Worm (Caenorhabditis elegans) whole organism, young adult: ENCODE data around the gene cyp-14A4.

Source experiments
- C17E4.6 ChIP-seq: fragments of 200-800 bp; sonication (Bioruptor generic); IDR thresholded peaks from 2 replicates; pipeline ENCODE4 v1.3.6; 2022; ENCODE audit warnings: missing genetic modification reagents, missing genetic modification characterization, missing compliant biosample characterization
- D2030.7 ChIP-seq: fragments of 200-800 bp; sonication (Bioruptor generic); IDR thresholded peaks from 2 replicates; pipeline ENCODE4 v1.3.6; 2022; ENCODE audit warnings: missing genetic modification reagents, missing genetic modification characterization, missing compliant biosample characterization
- F23B12.7 ChIP-seq: sonication (generic microtip); optimal IDR thresholded peaks from 2 replicates; lab custom pipeline; 2017; ENCODE audit warnings: missing genetic modification characterization, mild to moderate bottlenecking, missing compliant biosample characterization, antibody characterized with exemption, moderate library complexity; ENCODE audit not compliant: insufficient read depth
- F33H1.4 ChIP-seq: fragments of 200-800 bp; sonication (Bioruptor generic); IDR thresholded peaks from 2 replicates; pipeline ENCODE4 v1.3.6; 2022; ENCODE audit warnings: missing genetic modification reagents, missing genetic modification characterization, missing compliant biosample characterization
- F37B4.10 ChIP-seq: fragments of 200-800 bp; sonication (Bioruptor generic); IDR thresholded peaks from 2 replicates; pipeline ENCODE4 v1.3.6; 2022; ENCODE audit warnings: missing genetic modification characterization, missing compliant biosample characterization
- F55B11.4 ChIP-seq: sonication (generic microtip); optimal IDR thresholded peaks from 2 replicates; lab custom pipeline; 2016; ENCODE audit warnings: missing compliant biosample characterization, missing genetic modification characterization, borderline replicate concordance; ENCODE audit not compliant: insufficient read depth
- F57A8.1 ChIP-seq: fragments of 200-800 bp; sonication (Bioruptor generic); optimal IDR thresholded peaks from 2 replicates; lab custom pipeline; 2018; ENCODE audit warnings: mild to moderate bottlenecking, missing genetic modification characterization, moderate library complexity, missing compliant biosample characterization
- F57C9.4 ChIP-seq: sonication (generic microtip); optimal IDR thresholded peaks from 2 replicates; lab custom pipeline; 2017; ENCODE audit warnings: mild to moderate bottlenecking, missing genetic modification characterization, missing compliant biosample characterization
- T26A5.8 ChIP-seq: sonication (generic microtip); optimal IDR thresholded peaks from 2 replicates; lab custom pipeline; 2016; ENCODE audit warnings: missing genetic modification characterization, missing compliant biosample characterization
- Y79H2A.3 ChIP-seq: fragments of 200-800 bp; sonication (Bioruptor generic); conservative IDR thresholded peaks from 2 replicates; pipeline ENCODE4 v1.3.6; 2022; ENCODE audit warnings: missing genetic modification reagents, missing genetic modification characterization, missing compliant biosample characterization
- aptf-2 ChIP-seq: fragments of 200-800 bp; sonication (Bioruptor generic); conservative IDR thresholded peaks from 2 replicates; pipeline ENCODE4 v1.3.6; 2022; ENCODE audit warnings: missing genetic modification reagents, missing genetic modification characterization, missing compliant biosample characterization
- aptf-3 ChIP-seq: fragments of 200-800 bp; sonication (Bioruptor generic); IDR thresholded peaks from 2 replicates; pipeline ENCODE4 v1.3.6; 2022; ENCODE audit warnings: missing genetic modification characterization, missing compliant biosample characterization
- attf-5 ChIP-seq: fragments of 200-800 bp; sonication (Bioruptor generic); optimal IDR thresholded peaks from 2 replicates; lab custom pipeline; 2018; ENCODE audit warnings: mild to moderate bottlenecking, missing genetic modification characterization, missing compliant biosample characterization
- bed-1 ChIP-seq: fragments of 200-800 bp; sonication (Bioruptor generic); IDR thresholded peaks from 2 replicates; pipeline ENCODE4 v1.3.6; 2022; ENCODE audit warnings: missing genetic modification reagents, missing genetic modification characterization, missing compliant biosample characterization
- bed-2 ChIP-seq: fragments of 200-800 bp; sonication (Bioruptor generic); IDR thresholded peaks from 2 replicates; pipeline ENCODE4 v1.3.6; 2022; ENCODE audit warnings: missing genetic modification reagents, missing genetic modification characterization, missing compliant biosample characterization
- ceh-40 ChIP-seq: fragments of 200-800 bp; sonication (Bioruptor generic); IDR thresholded peaks from 2 replicates; pipeline ENCODE4 v1.3.6; 2022; ENCODE audit warnings: missing genetic modification characterization, missing compliant biosample characterization
- die-1 ChIP-seq: sonication (generic microtip); optimal IDR thresholded peaks from 2 replicates; lab custom pipeline; 2016; ENCODE audit warnings: missing genotype, mild to moderate bottlenecking, missing genetic modification characterization, missing compliant biosample characterization
- dpl-1 ChIP-seq: fragments of 150-350 bp; optimal IDR thresholded peaks from 2 replicates; lab custom pipeline; 2014; ENCODE audit warnings: missing biosample characterization, missing genetic modification reagents, missing genetic modification characterization
- egl-44 ChIP-seq: fragments of 200-800 bp; sonication (Bioruptor generic); IDR thresholded peaks from 2 replicates; pipeline ENCODE4 v1.3.6; 2022; ENCODE audit warnings: missing genetic modification reagents, missing genetic modification characterization, missing compliant biosample characterization
- him-1 ChIP-seq: sonication (generic microtip); optimal IDR thresholded peaks from 2 replicates; lab custom pipeline; 2016; ENCODE audit warnings: missing genotype, missing genetic modification reagents, missing genetic modification characterization, missing compliant biosample characterization
- hlh-26 ChIP-seq: fragments of 200-800 bp; sonication (Bioruptor generic); conservative IDR thresholded peaks from 2 replicates; pipeline ENCODE4 v1.3.6; 2022; ENCODE audit warnings: missing genetic modification reagents, missing genetic modification characterization, missing compliant biosample characterization
- hmg-1.2 ChIP-seq: fragments of 200-800 bp; sonication (Bioruptor generic); IDR thresholded peaks from 2 replicates; pipeline ENCODE4 v1.3.6; 2022; ENCODE audit warnings: missing genetic modification reagents, missing genetic modification characterization, missing compliant biosample characterization
- hrde-1 ChIP-seq: sonication (generic microtip); optimal IDR thresholded peaks from 2 replicates; lab custom pipeline; 2016; ENCODE audit warnings: missing genetic modification characterization, mild to moderate bottlenecking, missing compliant biosample characterization, moderate library complexity, missing genotype, missing genetic modification reagents, borderline replicate concordance
- let-607 ChIP-seq, 2 experiments: fragments of 200-800 bp in 1 of 2; sonication (Bioruptor generic) in 1 of 2; sonication (generic microtip) in 1 of 2; optimal IDR thresholded peaks; 2 replicates each; lab custom pipeline; 2016 to 2018; ENCODE audit warnings: mild to moderate bottlenecking in 2 of 2, missing compliant biosample characterization in 2 of 2, missing genetic modification characterization in 2 of 2, moderate library complexity in 2 of 2, missing genotype in 1 of 2
- lin-40 ChIP-seq: sonication (generic microtip); optimal IDR thresholded peaks from 2 replicates; lab custom pipeline; 2016; ENCODE audit warnings: missing genetic modification characterization, mild to moderate bottlenecking, missing compliant biosample characterization, missing genotype, missing genetic modification reagents
- lin-54 ChIP-seq: fragments of 200-800 bp; sonication (Bioruptor generic); optimal IDR thresholded peaks from 2 replicates; lab custom pipeline; 2018; ENCODE audit warnings: mild to moderate bottlenecking, missing genetic modification characterization, missing compliant biosample characterization
- lsy-27 ChIP-seq: sonication (generic microtip); optimal IDR thresholded peaks from 2 replicates; lab custom pipeline; 2017; ENCODE audit warnings: missing genetic modification characterization, mild to moderate bottlenecking, missing compliant biosample characterization, antibody characterized with exemption, missing genotype, borderline replicate concordance; ENCODE audit not compliant: insufficient read depth
- madf-6 ChIP-seq: fragments of 200-800 bp; sonication (Bioruptor generic); IDR thresholded peaks from 2 replicates; pipeline ENCODE4 v1.3.6; 2022; ENCODE audit warnings: missing genetic modification reagents, missing genetic modification characterization, missing compliant biosample characterization
- madf-8 ChIP-seq: fragments of 200-800 bp; sonication (Bioruptor generic); conservative IDR thresholded peaks from 2 replicates; pipeline ENCODE4 v1.3.6; 2022; ENCODE audit warnings: missing genetic modification reagents, missing genetic modification characterization, missing compliant biosample characterization
- mxl-1 ChIP-seq: sonication (generic microtip); optimal IDR thresholded peaks from 2 replicates; lab custom pipeline; 2016; ENCODE audit warnings: missing genetic modification characterization, missing compliant biosample characterization
- nfya-2 ChIP-seq: fragments of 200-800 bp; sonication (Bioruptor generic); IDR thresholded peaks from 2 replicates; pipeline ENCODE4 v1.3.6; 2022; ENCODE audit warnings: missing genetic modification reagents, missing genetic modification characterization, missing compliant biosample characterization
- nhr-179 ChIP-seq: sonication (generic microtip); optimal IDR thresholded peaks from 2 replicates; lab custom pipeline; 2016; ENCODE audit warnings: mild to moderate bottlenecking, missing genetic modification characterization, missing compliant biosample characterization
- nhr-27 ChIP-seq: fragments of 200-800 bp; sonication (Bioruptor generic); optimal IDR thresholded peaks from 2 replicates; lab custom pipeline; 2018; ENCODE audit warnings: mild to moderate bottlenecking, missing genetic modification characterization, moderate library complexity, missing compliant biosample characterization
- nhr-90 ChIP-seq: sonication (generic microtip); optimal IDR thresholded peaks from 2 replicates; lab custom pipeline; 2016; ENCODE audit warnings: missing genotype, mild to moderate bottlenecking, missing genetic modification characterization, missing compliant biosample characterization
- pbrm-1 ChIP-seq: fragments of 200-800 bp; sonication (Bioruptor generic); IDR thresholded peaks from 2 replicates; pipeline ENCODE4 v1.3.6; 2022; ENCODE audit warnings: missing genetic modification reagents, missing genetic modification characterization, missing compliant biosample characterization
- pha-4 ChIP-seq: fragments of 150-350 bp; sonication (generic microtip); optimal IDR thresholded peaks from 2 replicates; lab custom pipeline; 2014; ENCODE audit warnings: missing biosample characterization, missing genetic modification reagents, missing genetic modification characterization
- rcor-1 ChIP-seq: fragments of 200-800 bp; sonication (Bioruptor generic); IDR thresholded peaks from 2 replicates; pipeline ENCODE4 v1.3.6; 2022; ENCODE audit warnings: missing genetic modification reagents, missing genetic modification characterization, missing compliant biosample characterization
- snpc-1.1 ChIP-seq: sonication (generic microtip); optimal IDR thresholded peaks from 2 replicates; lab custom pipeline; 2017; ENCODE audit warnings: missing genetic modification characterization, mild to moderate bottlenecking, missing compliant biosample characterization, antibody characterized with exemption, moderate library complexity, missing genotype, missing genetic modification reagents; ENCODE audit not compliant: insufficient read depth
- snpc-3.4 ChIP-seq: sonication (generic microtip); optimal IDR thresholded peaks from 2 replicates; lab custom pipeline; 2017; ENCODE audit warnings: missing genetic modification characterization, mild to moderate bottlenecking, missing compliant biosample characterization, antibody characterized with exemption, moderate library complexity, missing genotype, missing genetic modification reagents
- tbp1 ChIP-seq: fragments of 200-800 bp; sonication (Bioruptor generic); optimal IDR thresholded peaks from 2 replicates; lab custom pipeline; 2018; ENCODE audit warnings: mild to moderate bottlenecking, missing genetic modification characterization, missing compliant biosample characterization
- tbx-9 ChIP-seq: sonication (generic microtip); optimal IDR thresholded peaks from 2 replicates; lab custom pipeline; 2016; ENCODE audit warnings: borderline replicate concordance, missing genetic modification characterization, inconsistent platforms, missing compliant biosample characterization
- xnd-1 ChIP-seq: sonication (generic microtip); optimal IDR thresholded peaks from 2 replicates; lab custom pipeline; 2016; ENCODE audit warnings: missing genotype, missing genetic modification reagents, missing genetic modification characterization, missing compliant biosample characterization
- zfh-2 ChIP-seq: fragments of 200-800 bp; sonication (Bioruptor generic); conservative IDR thresholded peaks from 2 replicates; pipeline ENCODE4 v1.3.6; 2022; ENCODE audit warnings: missing genetic modification reagents, missing genetic modification characterization, missing compliant biosample characterization
- ztf-25 ChIP-seq: fragments of 200-800 bp; sonication (Bioruptor generic); IDR thresholded peaks from 2 replicates; pipeline ENCODE4 v1.3.6; 2022; ENCODE audit warnings: missing genetic modification reagents, missing genetic modification characterization, missing compliant biosample characterization

The cyp-14A4 gene

ce11 chrX:13307852-13308251 lies 23.9 kb upstream of the cyp-14A4 start (continued):
- TF ChIP-seq attf-5 (GFP tag; lab: Kevin White, UChicago) (no peak), T26A5.8 (tag; lab: Kevin White, UChicago) (no peak), him-1 (tag; lab: Kevin White, UChicago) (no peak), F33H1.4 (GFP tag; lab: Robert Waterston, UW) (no peak), hlh-26 (no peak), zfh-2 (GFP tag; lab: Robert Waterston, UW) (no peak), madf-6 (GFP tag; lab: Robert Waterston, UW) (no peak), D2030.7 (GFP tag; lab: Robert Waterston, UW) (peak; percentile 51), pbrm-1 (GFP tag; lab: Robert Waterston, UW) (0 out of 2 replicates have a peak, but pooled peaks have one; percentile 21), hmg-1.2 (peak; percentile 39; the same call in 1 of the 2 replicates), egl-44 (GFP tag; lab: Robert Waterston, UW) (no peak), rcor-1 (GFP tag; lab: Robert Waterston, UW) (peak; percentile 31; the same call in 1 of the 2 replicates), F23B12.7 (tag; lab: Kevin White, UChicago) (no peak), bed-2 (GFP tag; lab: Robert Waterston, UW) (no peak), die-1 (tag; lab: Kevin White, UChicago) (peak; percentile 45), nhr-90 (tag; lab: Kevin White, UChicago) (peak; percentile 30), let-607 (tag; optimal IDR thresholded peaks at IDR 0.05; lab: Kevin White, UChicago) (no peak), hrde-1 (tag; lab: Kevin White, UChicago) (no peak), lsy-27 (tag; lab: Kevin White, UChicago) (no peak), snpc-1.1 (tag; lab: Kevin White, UChicago) (no peak), lin-40 (peak; percentile 15)
- TF ChIP-seq, all 124 proteins: peak for 19

- TF ChIP-seq ceh-40 (GFP tag; lab: Robert Waterston, UW) (peak; percentile 92), bed-1 (0 out of 2 replicates have a peak, but pooled peaks have one; percentile 66), F57A8.1 (GFP tag; lab: Kevin White, UChicago) (peak; percentile 82), tbp1 (GFP tag; lab: Kevin White, UChicago) (peak; percentile 99), attf-5 (GFP tag; lab: Kevin White, UChicago) (peak; percentile 81), nfya-2 (GFP tag; lab: Robert Waterston, UW) (no peak), F55B11.4 (tag; lab: Kevin White, UChicago) (peak; percentile 10), F37B4.10 (GFP tag; lab: Robert Waterston, UW) (0 out of 2 replicates have a peak, but pooled peaks have one; percentile 92), snpc-1.1 (tag; lab: Kevin White, UChicago) (peak; percentile 81), aptf-3 (GFP tag; lab: Robert Waterston, UW) (no peak), nhr-27 (peak; percentile 86), mxl-1 (tag; lab: Kevin White, UChicago) (peak; percentile 93), madf-6 (GFP tag; lab: Robert Waterston, UW) (no peak; the same call in 1 of the 2 replicates), Y79H2A.3 (GFP tag; lab: Robert Waterston, UW) (0 out of 2 replicates have a peak, but pooled peaks have one; percentile 34), madf-8 (GFP tag; lab: Robert Waterston, UW) (0 out of 2 replicates have a peak, but pooled peaks have one; percentile 17), pha-4 (no peak), F57C9.4 (tag; lab: Kevin White, UChicago) (peak; percentile 35), snpc-3.4 (peak; percentile 93), tbx-9 (peak; percentile 72), xnd-1 (no peak), aptf-2 (no peak), C17E4.6 (GFP tag; lab: Robert Waterston, UW) (0 out of 2 replicates have a peak, but pooled peaks have one; percentile 67), nhr-179 (tag; lab: Kevin White, UChicago) (peak; percentile 55), dpl-1 (GFP tag; lab: Kevin White, UChicago) (peak; percentile 12), ztf-25 (peak; percentile 98), lin-54 (GFP tag; lab: Kevin White, UChicago) (no peak), him-1 (tag; lab: Kevin White, UChicago) (peak; percentile 89)
Observed at ce11 chrX:13306869-13307446, 23.0 kb upstream of the cyp-14A4 start.
